Worm (Caenorhabditis elegans) whole organism, L1 larva: ENCODE measurements around the gene sel-11.

Experiments
- C16A3.4 ChIP-seq: fragments of 150-350 bp; optimal IDR thresholded peaks from 2 replicates; lab custom pipeline; 2014; ENCODE audit warnings: missing biosample characterization, missing genetic modification characterization
- C34B4.2 ChIP-seq: sonication (generic microtip); optimal IDR thresholded peaks from 2 replicates; lab custom pipeline; 2017; ENCODE audit warnings: mild to moderate bottlenecking, missing genetic modification characterization, missing compliant biosample characterization
- alr-1 ChIP-seq: fragments of 200-800 bp; sonication (Bioruptor generic); optimal IDR thresholded peaks from 2 replicates; lab custom pipeline; 2018; ENCODE audit warnings: borderline replicate concordance, mild to moderate bottlenecking, missing genetic modification characterization, missing compliant biosample characterization
- aly-2 ChIP-seq: fragments of 150-350 bp; optimal IDR thresholded peaks from 2 replicates; lab custom pipeline; 2014; ENCODE audit warnings: missing biosample characterization, missing genetic modification characterization
- blmp-1 ChIP-seq: fragments of 150-350 bp; optimal IDR thresholded peaks from 2 replicates; lab custom pipeline; 2014; ENCODE audit warnings: missing biosample characterization, missing genetic modification characterization
- ceh-63 ChIP-seq: fragments of 200-800 bp; sonication (Bioruptor generic); optimal IDR thresholded peaks from 2 replicates; lab custom pipeline; 2018; ENCODE audit warnings: mild to moderate bottlenecking, missing genetic modification characterization, missing compliant biosample characterization
- ceh-8 ChIP-seq: fragments of 200-800 bp; sonication (Bioruptor generic); optimal IDR thresholded peaks from 2 replicates; lab custom pipeline; 2018; ENCODE audit warnings: mild to moderate bottlenecking, missing genetic modification characterization, moderate library complexity, missing compliant biosample characterization
- ceh-82 ChIP-seq, 3 experiments: fragments of 150-350 bp in 1 of 3; sonication (generic microtip) in 2 of 3; optimal IDR thresholded peaks; 2 replicates each; lab custom pipeline; 2014 to 2017; ENCODE audit warnings: missing biosample characterization in 3 of 3, missing genetic modification characterization in 3 of 3
- ces-1 ChIP-seq: fragments of 150-350 bp; optimal IDR thresholded peaks from 2 replicates; lab custom pipeline; 2014; ENCODE audit warnings: missing biosample characterization, missing genetic modification reagents, missing genetic modification characterization
- dpl-1 ChIP-seq, 3 experiments: fragments of 150-350 bp in 2 of 3; sonication (generic microtip) in 1 of 3; optimal IDR thresholded peaks; 2 replicates each; lab custom pipeline; 2014 to 2017; ENCODE audit warnings: missing biosample characterization in 3 of 3, missing genetic modification characterization in 3 of 3, missing genetic modification reagents in 3 of 3
- egl-13 ChIP-seq: sonication (generic microtip); optimal IDR thresholded peaks from 2 replicates; lab custom pipeline; 2016; ENCODE audit warnings: missing genotype, missing genetic modification reagents, missing genetic modification characterization, missing compliant biosample characterization
- egl-27 ChIP-seq, 2 experiments: fragments of 150-350 bp in 1 of 2; sonication (generic microtip); optimal IDR thresholded peaks; 3 replicates each; lab custom pipeline; 2017 to 2018; ENCODE audit warnings: missing biosample characterization in 2 of 2, missing genetic modification characterization in 2 of 2, missing genetic modification reagents in 2 of 2
- elt-2 ChIP-seq: sonication (generic microtip); optimal IDR thresholded peaks from 2 replicates; lab custom pipeline; 2016; ENCODE audit warnings: missing genetic modification characterization, mild to moderate bottlenecking, inconsistent platforms, missing compliant biosample characterization, missing genetic modification reagents
- elt-3 ChIP-seq, 6 experiments: fragments of 150-350 bp in 1 of 6; sonication (generic microtip); optimal IDR thresholded peaks; 2 replicates each; lab custom pipeline; 2017 to 2018; ENCODE audit warnings: missing biosample characterization in 6 of 6, missing genetic modification characterization in 6 of 6, inconsistent platforms in 1 of 6
- fkh-4 ChIP-seq: sonication (generic microtip); optimal IDR thresholded peaks from 2 replicates; lab custom pipeline; 2016; ENCODE audit warnings: missing compliant biosample characterization, missing genetic modification characterization, borderline replicate concordance
- fkh-8 ChIP-seq: sonication (generic microtip); optimal IDR thresholded peaks from 2 replicates; lab custom pipeline; 2016; ENCODE audit warnings: mild to moderate bottlenecking, missing genetic modification characterization, missing compliant biosample characterization
- fos-1 ChIP-seq: fragments of 150-350 bp; optimal IDR thresholded peaks from 2 replicates; lab custom pipeline; 2014; ENCODE audit warnings: missing biosample characterization, missing genetic modification characterization
- grh-1 ChIP-seq: fragments of 200-800 bp; sonication (Bioruptor generic); IDR thresholded peaks from 2 replicates; pipeline ENCODE4 v1.3.6; 2022; ENCODE audit warnings: missing genetic modification reagents, missing genetic modification characterization, missing compliant biosample characterization
- hlh-17 ChIP-seq: fragments of 200-800 bp; sonication (Bioruptor generic); optimal IDR thresholded peaks from 2 replicates; lab custom pipeline; 2018; ENCODE audit warnings: missing genetic modification characterization, mild to moderate bottlenecking, missing compliant biosample characterization, moderate library complexity, borderline replicate concordance
- hlh-4 ChIP-seq: sonication (generic microtip); optimal IDR thresholded peaks from 2 replicates; lab custom pipeline; 2016; ENCODE audit warnings: mild to moderate bottlenecking, missing genetic modification characterization, missing compliant biosample characterization
- irx-1 ChIP-seq: sonication (generic microtip); optimal IDR thresholded peaks from 2 replicates; lab custom pipeline; 2016; ENCODE audit warnings: missing genetic modification characterization, missing compliant biosample characterization
- isw-1 ChIP-seq: fragments of 200-800 bp; sonication (Bioruptor generic); IDR thresholded peaks from 2 replicates; pipeline ENCODE4 v1.3.6; 2022; ENCODE audit warnings: missing genetic modification characterization, missing compliant biosample characterization
- lin-14 ChIP-seq: fragments of 200-800 bp; sonication (Bioruptor generic); optimal IDR thresholded peaks from 2 replicates; lab custom pipeline; 2018; ENCODE audit warnings: mild to moderate bottlenecking, missing genetic modification characterization, moderate library complexity, missing compliant biosample characterization
- lin-35 ChIP-seq, 2 experiments: fragments of 150-350 bp; optimal IDR thresholded peaks; 2 replicates each; lab custom pipeline; 2014; ENCODE audit warnings: missing biosample characterization in 2 of 2, missing genetic modification characterization in 2 of 2, missing genetic modification reagents in 2 of 2
- lin-39 ChIP-seq: fragments of 150-350 bp; optimal IDR thresholded peaks from 2 replicates; lab custom pipeline; 2014; ENCODE audit warnings: missing biosample characterization, missing genetic modification reagents, missing genetic modification characterization
- lir-3 ChIP-seq: sonication (generic microtip); optimal IDR thresholded peaks from 2 replicates; lab custom pipeline; 2016; ENCODE audit warnings: mild to moderate bottlenecking, missing genetic modification characterization, moderate library complexity, missing compliant biosample characterization; ENCODE audit not compliant: poor library complexity
- lsy-2 ChIP-seq, 2 experiments: fragments of 150-350 bp; optimal IDR thresholded peaks; 2 replicates each; lab custom pipeline; 2014; ENCODE audit warnings: missing biosample characterization in 2 of 2, missing genetic modification characterization in 2 of 2
- mdl-1 ChIP-seq, 2 experiments: fragments of 150-350 bp; optimal IDR thresholded peaks; 2 replicates each; lab custom pipeline; 2014 to 2017; ENCODE audit warnings: missing biosample characterization in 2 of 2, missing genetic modification characterization in 2 of 2, inconsistent platforms in 1 of 2
- mef-2 ChIP-seq: fragments of 150-350 bp; optimal IDR thresholded peaks from 2 replicates; lab custom pipeline; 2014; ENCODE audit warnings: missing biosample characterization, missing genetic modification characterization
- mep-1 ChIP-seq: fragments of 150-350 bp; optimal IDR thresholded peaks from 2 replicates; lab custom pipeline; 2014; ENCODE audit warnings: missing biosample characterization, missing genetic modification characterization
- nhr-19 ChIP-seq: fragments of 200-800 bp; sonication (Bioruptor generic); conservative IDR thresholded peaks from 2 replicates; pipeline ENCODE4 v1.3.6; 2022; ENCODE audit warnings: missing genetic modification characterization, missing compliant biosample characterization
- nhr-20 ChIP-seq: sonication (generic microtip); optimal IDR thresholded peaks from 2 replicates; lab custom pipeline; 2016; ENCODE audit warnings: mild to moderate bottlenecking, missing genetic modification characterization, missing compliant biosample characterization
- nhr-71 ChIP-seq: sonication (generic microtip); optimal IDR thresholded peaks from 2 replicates; lab custom pipeline; 2016; ENCODE audit warnings: mild to moderate bottlenecking, missing genetic modification characterization, moderate library complexity, missing compliant biosample characterization
- nhr-76 ChIP-seq: sonication (generic microtip); optimal IDR thresholded peaks from 2 replicates; lab custom pipeline; 2017; ENCODE audit warnings: missing biosample characterization, missing genetic modification characterization
- nhr-77 ChIP-seq: fragments of 150-350 bp; optimal IDR thresholded peaks from 2 replicates; lab custom pipeline; 2014; ENCODE audit warnings: missing biosample characterization, missing genetic modification characterization
- nhr-85 ChIP-seq: sonication (generic microtip); peaks from one replicate; lab custom pipeline; 2016; ENCODE audit warnings: missing genetic modification characterization, inconsistent platforms, missing compliant biosample characterization
- nhr-90 ChIP-seq: sonication (generic microtip); optimal IDR thresholded peaks from 2 replicates; lab custom pipeline; 2016; ENCODE audit warnings: mild to moderate bottlenecking, missing genetic modification characterization, missing compliant biosample characterization; ENCODE audit not compliant: poor library complexity
- pag-3 ChIP-seq: sonication (generic microtip); optimal IDR thresholded peaks from 2 replicates; lab custom pipeline; 2017; ENCODE audit warnings: missing genetic modification characterization, mild to moderate bottlenecking, missing compliant biosample characterization, antibody characterized with exemption, borderline replicate concordance; ENCODE audit not compliant: insufficient read depth
- rnt-1 ChIP-seq: sonication (generic microtip); optimal IDR thresholded peaks from 2 replicates; lab custom pipeline; 2016; ENCODE audit warnings: mild to moderate bottlenecking, missing genetic modification characterization, moderate library complexity, missing compliant biosample characterization
- snpc-4 ChIP-seq: fragments of 150-350 bp; optimal IDR thresholded peaks from 2 replicates; lab custom pipeline; 2014; ENCODE audit warnings: missing biosample characterization, missing genetic modification characterization
- snu-23 ChIP-seq: sonication (generic microtip); optimal IDR thresholded peaks from 2 replicates; lab custom pipeline; 2016; ENCODE audit warnings: missing genetic modification characterization, missing compliant biosample characterization
- sup-37 ChIP-seq: fragments of 200-800 bp; sonication (Bioruptor generic); optimal IDR thresholded peaks from 2 replicates; lab custom pipeline; 2018; ENCODE audit warnings: mild to moderate bottlenecking, missing genetic modification characterization, missing compliant biosample characterization
- swsn-7 ChIP-seq: sonication (generic microtip); optimal IDR thresholded peaks from 2 replicates; lab custom pipeline; 2016; ENCODE audit warnings: missing genetic modification characterization, missing compliant biosample characterization
- tbx-2 ChIP-seq: sonication (generic microtip); optimal IDR thresholded peaks from 2 replicates; lab custom pipeline; 2016; ENCODE audit warnings: missing genetic modification characterization, missing compliant biosample characterization
- tlp-1 ChIP-seq: fragments of 150-350 bp; optimal IDR thresholded peaks from 2 replicates; lab custom pipeline; 2014; ENCODE audit warnings: missing biosample characterization, missing genetic modification characterization
- unc-130 ChIP-seq: fragments of 150-350 bp; optimal IDR thresholded peaks from 2 replicates; lab custom pipeline; 2017; ENCODE audit warnings: missing biosample characterization, missing genetic modification characterization, inconsistent platforms
- unc-30 ChIP-seq: sonication (generic microtip); optimal IDR thresholded peaks from 2 replicates; lab custom pipeline; 2017; ENCODE audit warnings: missing biosample characterization, missing genetic modification characterization
- vab-15 ChIP-seq: sonication (generic microtip); optimal IDR thresholded peaks from 2 replicates; lab custom pipeline; 2017; ENCODE audit warnings: missing genotype, mild to moderate bottlenecking, missing genetic modification characterization, missing compliant biosample characterization
- zip-4 ChIP-seq: fragments of 200-800 bp; sonication (Bioruptor generic); optimal IDR thresholded peaks from 2 replicates; lab custom pipeline; 2018; ENCODE audit warnings: mild to moderate bottlenecking, missing genetic modification characterization, moderate library complexity, missing compliant biosample characterization
- ztf-11 ChIP-seq, 2 experiments: sonication (generic microtip); optimal IDR thresholded peaks; 2 replicates each; lab custom pipeline; 2016 to 2017; ENCODE audit warnings: missing genetic modification characterization in 2 of 2, missing biosample characterization in 1 of 2, missing compliant biosample characterization in 1 of 2

The sel-11 gene

ce11 chrV:11795352-11795751 lies 28.2 kb downstream of the sel-11 start:
- peak; percentile 68 for TF ChIP-seq nhr-71
- TF ChIP-seq elt-3 (tag; optimal IDR thresholded peaks at IDR 0.05; lab: Kevin White, UChicago): peak in 2 of 6 experiments; percentile 75 to 87
- TF ChIP-seq grh-1 (GFP tag; lab: Robert Waterston, UW): peak; percentile 64
- TF ChIP-seq sup-37 (GFP tag; lab: Kevin White, UChicago): no peak
- peak; percentile 13 for TF ChIP-seq tbx-2 (tag; lab: Kevin White, UChicago)
- peak; percentile 32 for TF ChIP-seq snu-23 (GFP tag; lab: Kevin White, UChicago)
- no peak for TF ChIP-seq fos-1 (tag; lab: Kevin White, UChicago)
- no peak for TF ChIP-seq nhr-77 (tag; lab: Kevin White, UChicago)
- no peak for TF ChIP-seq unc-30 (tag; lab: Kevin White, UChicago)
- no peak for TF ChIP-seq mef-2
- no peak for TF ChIP-seq zip-4 (GFP tag; lab: Kevin White, UChicago)
- TF ChIP-seq nhr-85 (tag; lab: Kevin White, UChicago): peak; percentile 89
- no peak for TF ChIP-seq ztf-11 (tag; optimal IDR thresholded peaks at IDR 0.05; lab: Kevin White, UChicago)
- no peak for TF ChIP-seq snpc-4 (tag; lab: Kevin White, UChicago)
- no peak for TF ChIP-seq unc-130 (tag; lab: Kevin White, UChicago)
- peak in 1 of 2 experiments; percentile 11 for TF ChIP-seq lsy-2 (tag; optimal IDR thresholded peaks at IDR 0.05; lab: Kevin White, UChicago)
- TF ChIP-seq alr-1: no peak
- no peak for TF ChIP-seq elt-2 (tag; lab: Kevin White, UChicago)
- TF ChIP-seq isw-1 (GFP tag; lab: Robert Waterston, UW): no peak
- peak; percentile 76 for TF ChIP-seq nhr-20
- TF ChIP-seq mdl-1 (tag; optimal IDR thresholded peaks at IDR 0.05; lab: Kevin White, UChicago): peak in 1 of 2 experiments; percentile 29
- peak; percentile 51 for TF ChIP-seq lin-14 (GFP tag; lab: Kevin White, UChicago)
- TF ChIP-seq C16A3.4 (tag; lab: Kevin White, UChicago): peak; percentile 4
- TF ChIP-seq egl-13: no peak
- TF ChIP-seq tlp-1 (tag; lab: Kevin White, UChicago): no peak
- TF ChIP-seq nhr-90: peak; percentile 43
- TF ChIP-seq fkh-8: no peak
- no peak for TF ChIP-seq rnt-1 (tag; lab: Kevin White, UChicago)
- TF ChIP-seq swsn-7 (tag; lab: Kevin White, UChicago): no peak
- peak; percentile 38 for TF ChIP-seq nhr-19 (GFP tag; lab: Robert Waterston, UW)
- no peak for TF ChIP-seq mep-1 (tag; lab: Kevin White, UChicago)
- peak; percentile 73 for TF ChIP-seq blmp-1 (tag; lab: Kevin White, UChicago)

ce11 chrV:11796343-11796742 lies 29.2 kb downstream of the sel-11 start:
- peak; percentile 1 for TF ChIP-seq lir-3 (tag; lab: Kevin White, UChicago)
- TF ChIP-seq ces-1 (GFP tag; lab: Kevin White, UChicago): no peak
- no peak for TF ChIP-seq C34B4.2 (tag; lab: Kevin White, UChicago)
- no peak for TF ChIP-seq ceh-8 (GFP tag; lab: Kevin White, UChicago)
- no peak for TF ChIP-seq hlh-4 (tag; lab: Kevin White, UChicago)
- TF ChIP-seq dpl-1 (GFP tag; optimal IDR thresholded peaks at IDR 0.05; lab: Kevin White, UChicago): no peak
- TF ChIP-seq blmp-1 (tag; lab: Kevin White, UChicago): peak; percentile 28
- TF ChIP-seq ceh-82 (tag; optimal IDR thresholded peaks at IDR 0.05; lab: Kevin White, UChicago): no peak
- no peak for TF ChIP-seq nhr-76 (tag; lab: Kevin White, UChicago)
- TF ChIP-seq rnt-1 (tag; lab: Kevin White, UChicago): no peak
- TF ChIP-seq aly-2: no peak
- peak; percentile 34 for TF ChIP-seq lin-14 (GFP tag; lab: Kevin White, UChicago)
- TF ChIP-seq ceh-63: no peak
- peak; percentile 59 for TF ChIP-seq nhr-71
- no peak for TF ChIP-seq swsn-7 (tag; lab: Kevin White, UChicago)
- peak in 1 of 2 experiments; percentile 31 for TF ChIP-seq lin-35 (GFP tag; optimal IDR thresholded peaks at IDR 0.05; lab: Kevin White, UChicago)
- TF ChIP-seq fos-1 (tag; lab: Kevin White, UChicago): no peak
- TF ChIP-seq fkh-4: no peak
- no peak for TF ChIP-seq hlh-17 (GFP tag; lab: Kevin White, UChicago)
- TF ChIP-seq elt-2 (tag; lab: Kevin White, UChicago): no peak
- TF ChIP-seq tbx-2 (tag; lab: Kevin White, UChicago): peak; percentile 51
- no peak for TF ChIP-seq lin-39
- TF ChIP-seq vab-15 (tag; lab: Kevin White, UChicago): no peak
- no peak for TF ChIP-seq egl-27 (tag; optimal IDR thresholded peaks at IDR 0.05; lab: Kevin White, UChicago)
- no peak for TF ChIP-seq pag-3 (tag; lab: Kevin White, UChicago)
- TF ChIP-seq irx-1 (tag; lab: Kevin White, UChicago): no peak
- peak; percentile 91 for TF ChIP-seq nhr-85 (tag; lab: Kevin White, UChicago)
- TF ChIP-seq nhr-90: no peak
